Fruit fly (Drosophila melanogaster) whole organism: ENCODE data around the gene TwdlZ.

ENCODE experiments used
- CG8478 ChIP-seq: fragments of >200 bp; optimal IDR thresholded peaks from 2 replicates; lab custom pipeline; 2018; ENCODE audit warnings: inconsistent platforms
- psq ChIP-seq: fragments of >200 bp; optimal IDR thresholded peaks from 2 replicates; lab custom pipeline; 2017

dm6 chrX:16783141-16783715, 45.2 kb downstream of the TwdlZ start, which contains the start of gene if:
- TF ChIP-seq CG8478 (lab: Kevin White, UChicago) = no peak
- no peak for TF ChIP-seq psq (lab: Kevin White, UChicago)
